Fruit fly (Drosophila melanogaster) whole organism, adult: Measurements from ENCODE around the gene CG13712.

Experiments
- CG11617 ChIP-seq: fragments of 200-800 bp; sonication (Bioruptor generic); optimal IDR thresholded peaks from 2 replicates; lab custom pipeline; 2017; ENCODE audit warnings: mild to moderate bottlenecking, missing biosample characterization, missing genetic modification reagents, missing genetic modification characterization
- CG14711 ChIP-seq: fragments of 200-800 bp; sonication (Bioruptor generic); optimal IDR thresholded peaks from 2 replicates; lab custom pipeline; 2018; ENCODE audit warnings: missing biosample characterization, mild to moderate bottlenecking, missing genetic modification characterization, moderate library complexity
- CG1620 ChIP-seq: fragments of 200-800 bp; sonication (Bioruptor generic); optimal IDR thresholded peaks from 2 replicates; lab custom pipeline; 2016; ENCODE audit warnings: missing biosample characterization, missing genetic modification characterization
- Crg-1 ChIP-seq: fragments of 200-800 bp; sonication (Bioruptor generic); optimal IDR thresholded peaks from 2 replicates; lab custom pipeline; 2016; ENCODE audit warnings: missing biosample characterization, missing genetic modification characterization
- Hr96 ChIP-seq: fragments of 200-800 bp; sonication (Bioruptor generic); optimal IDR thresholded peaks from 2 replicates; lab custom pipeline; 2016; ENCODE audit warnings: missing biosample characterization, missing genetic modification characterization
- bab1 ChIP-seq: fragments of 200-800 bp; sonication (Bioruptor generic); optimal IDR thresholded peaks from 3 replicates; lab custom pipeline; 2019; ENCODE audit warnings: missing biosample characterization, mild to moderate bottlenecking, missing genetic modification characterization, moderate library complexity
- cnc ChIP-seq, 2 experiments: fragments of >200 bp; optimal IDR thresholded peaks; 2 replicates each; lab custom pipeline; 2017

dm6 chr3L:4753638-4754037 lies 43.9 kb upstream of the CG13712 start, which contains the start of gene CG12493:
- TF ChIP-seq Hr96 (GFP tag; lab: Kevin White, UChicago) (no peak), CG14711 (no peak), bab1 (GFP tag; lab: Kevin White, UChicago) (no peak), CG11617 (GFP tag; lab: Kevin White, UChicago) (no peak), Crg-1 (GFP tag; lab: Kevin White, UChicago) (no peak), cnc (optimal IDR thresholded peaks at IDR 0.05; lab: Kevin White, UChicago) (no peak), CG1620 (no peak)
